Worm (Caenorhabditis elegans): Measurements from ENCODE around the gene tbc-13.

The tbc-13 gene

ce11 chrX:12454290-12454795 is 30.5 kb upstream of the tbc-13 start, which contains the start of the genes T18D3.9 and T18D3.1 (continued):
- TF ChIP-seq xbp-1 (tag; optimal IDR thresholded peaks at IDR 0.05) (peak; percentile 17), pag-3 (tag; optimal IDR thresholded peaks at IDR 0.05; ENCODE audit: borderline replicate concordance, insufficient read depth) (no peak), lir-3 (tag; optimal IDR thresholded peaks at IDR 0.05; ENCODE audit: poor library complexity) (peak; percentile 1), efl-3 (GFP tag; optimal IDR thresholded peaks at IDR 0.05) (no peak), sox-4 (tag; optimal IDR thresholded peaks at IDR 0.05) (no peak), ceh-82 (tag; optimal IDR thresholded peaks at IDR 0.05) (no peak), rnt-1 (tag; optimal IDR thresholded peaks at IDR 0.05) (no peak), snpc-4 (tag; optimal IDR thresholded peaks at IDR 0.05) (no peak), skn-1 (tag; optimal IDR thresholded peaks at IDR 0.05) (peak; percentile 27), dpl-1 (GFP tag; optimal IDR thresholded peaks at IDR 0.05) (peak in 2 of 3 experiments; percentile 28 to 34), nhr-12 (tag; optimal IDR thresholded peaks at IDR 0.05) (no peak), irx-1 (tag; optimal IDR thresholded peaks at IDR 0.05) (no peak), mep-1 (tag; optimal IDR thresholded peaks at IDR 0.05) (peak; percentile 58), snu-23 (GFP tag; optimal IDR thresholded peaks at IDR 0.05) (peak; percentile 49), lin-35 (GFP tag; optimal IDR thresholded peaks at IDR 0.05) (peak; percentile 21 to 45), unc-98 (GFP tag; IDR thresholded peaks at IDR 0.05) (no peak), unc-130 (tag; optimal IDR thresholded peaks at IDR 0.05) (peak; percentile 12), lin-39 (tag; optimal IDR thresholded peaks at IDR 0.05) (no peak), Y116A8C.19 (tag; optimal IDR thresholded peaks at IDR 0.05; ENCODE audit: borderline replicate concordance) (no peak), zip-4 (GFP tag; optimal IDR thresholded peaks at IDR 0.05) (no peak), mef-2 (tag; optimal IDR thresholded peaks at IDR 0.05) (no peak), hlh-17 (GFP tag; optimal IDR thresholded peaks at IDR 0.05; ENCODE audit: borderline replicate concordance) (no peak), lin-15B (tag; optimal IDR thresholded peaks at IDR 0.05) (no peak), nhr-19 (GFP tag; conservative IDR thresholded peaks at IDR 0.05) (no peak), lin-14 (GFP tag; optimal IDR thresholded peaks at IDR 0.05) (peak; percentile 79), nhr-11 (tag; optimal IDR thresholded peaks at IDR 0.05) (no peak), aly-2 (tag; optimal IDR thresholded peaks at IDR 0.05) (no peak), pqm-1 (tag; optimal IDR thresholded peaks at IDR 0.05) (no peak), alr-1 (tag; optimal IDR thresholded peaks at IDR 0.05; ENCODE audit: borderline replicate concordance) (no peak), isw-1 (GFP tag; IDR thresholded peaks at IDR 0.05) (no peak), ama-1 (optimal IDR thresholded peaks at IDR 0.05) (no peak)

- TF ChIP-seq nhr-237 (tag; optimal IDR thresholded peaks at IDR 0.05) (no peak), isw-1 (GFP tag; IDR thresholded peaks at IDR 0.05) (no peak), pag-3 (tag; optimal IDR thresholded peaks at IDR 0.05; ENCODE audit: borderline replicate concordance, insufficient read depth) (no peak), nhr-76 (tag; optimal IDR thresholded peaks at IDR 0.05) (no peak), tbx-2 (tag; optimal IDR thresholded peaks at IDR 0.05) (peak; percentile 7), xbp-1 (tag; optimal IDR thresholded peaks at IDR 0.05) (peak; percentile 10), hlh-17 (GFP tag; optimal IDR thresholded peaks at IDR 0.05; ENCODE audit: borderline replicate concordance) (no peak), C04F5.9 (tag; optimal IDR thresholded peaks at IDR 0.05) (no peak), hlh-4 (tag; optimal IDR thresholded peaks at IDR 0.05) (no peak), nhr-19 (GFP tag; conservative IDR thresholded peaks at IDR 0.05) (peak; percentile 57), lin-35 (GFP tag; optimal IDR thresholded peaks at IDR 0.05) (peak in 1 of 2 experiments; percentile 65), ceh-82 (tag; optimal IDR thresholded peaks at IDR 0.05) (no peak), snu-23 (GFP tag; optimal IDR thresholded peaks at IDR 0.05) (peak; percentile 67), efl-3 (GFP tag; optimal IDR thresholded peaks at IDR 0.05) (no peak), fkh-8 (tag; optimal IDR thresholded peaks at IDR 0.05) (no peak), C34B4.2 (tag; optimal IDR thresholded peaks at IDR 0.05) (no peak), elt-2 (tag; optimal IDR thresholded peaks at IDR 0.05) (no peak), zip-4 (GFP tag; optimal IDR thresholded peaks at IDR 0.05) (no peak), mef-2 (tag; optimal IDR thresholded peaks at IDR 0.05) (no peak), lsy-2 (tag; optimal IDR thresholded peaks at IDR 0.05) (peak in 1 of 2 experiments; percentile 38), lin-14 (GFP tag; optimal IDR thresholded peaks at IDR 0.05) (no peak), nhr-12 (tag; optimal IDR thresholded peaks at IDR 0.05) (no peak), unc-62 (GFP tag; optimal IDR thresholded peaks at IDR 0.05) (no peak), fkh-4 (tag; optimal IDR thresholded peaks at IDR 0.05; ENCODE audit: borderline replicate concordance) (no peak), nhr-77 (tag; optimal IDR thresholded peaks at IDR 0.05) (no peak), nhr-85 (tag) (peak; percentile 75), sox-4 (tag; optimal IDR thresholded peaks at IDR 0.05) (no peak), dpl-1 (GFP tag; optimal IDR thresholded peaks at IDR 0.05) (no peak), vab-15 (tag; optimal IDR thresholded peaks at IDR 0.05) (no peak), ceh-90 (tag; optimal IDR thresholded peaks at IDR 0.05) (no peak), pqm-1 (tag; optimal IDR thresholded peaks at IDR 0.05) (no peak), unc-30 (tag; optimal IDR thresholded peaks at IDR 0.05) (no peak), F16B12.6 (tag; optimal IDR thresholded peaks at IDR 0.05) (no peak), hpl-2 (GFP tag; optimal IDR thresholded peaks at IDR 0.05) (no peak)
These were observed 26.8 kb upstream of the tbc-13 start for ce11 chrX:12458021-12458420.
